Worm (Caenorhabditis elegans) whole organism, L3 larva: Measurements from ENCODE around the gene mpz-3.

Experiments
- R02D3.7 ChIP-seq: fragments of 150-350 bp; optimal IDR thresholded peaks from 2 replicates; lab custom pipeline; 2014; ENCODE audit warnings: missing biosample characterization, missing genetic modification characterization
- ceh-16 ChIP-seq: sonication (generic microtip); optimal IDR thresholded peaks from 2 replicates; lab custom pipeline; 2017; ENCODE audit warnings: missing biosample characterization, missing genetic modification characterization
- ceh-9 ChIP-seq: sonication (generic microtip); optimal IDR thresholded peaks from 2 replicates; lab custom pipeline; 2018; ENCODE audit warnings: missing biosample characterization, missing genetic modification characterization
- daf-12 ChIP-seq: fragments of 150-350 bp; optimal IDR thresholded peaks from 2 replicates; lab custom pipeline; 2014; ENCODE audit warnings: missing biosample characterization, missing genetic modification reagents, missing genetic modification characterization
- egl-27 ChIP-seq: sonication (generic microtip); optimal IDR thresholded peaks from 4 replicates; lab custom pipeline; 2017; ENCODE audit warnings: missing biosample characterization, missing genetic modification reagents, missing genetic modification characterization
- fkh-10 ChIP-seq: sonication (generic microtip); optimal IDR thresholded peaks from 2 replicates; lab custom pipeline; 2017; ENCODE audit warnings: missing biosample characterization, missing genetic modification reagents, missing genetic modification characterization
- lin-39 ChIP-seq: fragments of 150-350 bp; optimal IDR thresholded peaks from 2 replicates; lab custom pipeline; 2018; ENCODE audit warnings: missing biosample characterization, missing genetic modification reagents, missing genetic modification characterization
- nhr-11 ChIP-seq: fragments of 150-350 bp; optimal IDR thresholded peaks from 2 replicates; lab custom pipeline; 2014; ENCODE audit warnings: missing biosample characterization, missing genetic modification characterization
- nhr-12 ChIP-seq: fragments of 150-350 bp; optimal IDR thresholded peaks from 2 replicates; lab custom pipeline; 2014; ENCODE audit warnings: missing biosample characterization, missing genetic modification characterization
- nhr-23 ChIP-seq: fragments of 150-350 bp; optimal IDR thresholded peaks from 2 replicates; lab custom pipeline; 2014; ENCODE audit warnings: missing biosample characterization, missing genetic modification reagents, missing genetic modification characterization
- pqm-1 ChIP-seq: fragments of 150-350 bp; optimal IDR thresholded peaks from 2 replicates; lab custom pipeline; 2017; ENCODE audit warnings: missing biosample characterization, missing genetic modification characterization, inconsistent platforms
- sea-2 ChIP-seq: fragments of 150-350 bp; sonication (generic microtip); optimal IDR thresholded peaks from 4 replicates; lab custom pipeline; 2014; ENCODE audit warnings: missing biosample characterization, missing genetic modification reagents, missing genetic modification characterization
- zag-1 ChIP-seq: fragments of 150-350 bp; optimal IDR thresholded peaks from 2 replicates; lab custom pipeline; 2014; ENCODE audit warnings: missing biosample characterization, missing genetic modification characterization
- ztf-4 ChIP-seq: fragments of 150-350 bp; optimal IDR thresholded peaks from 2 replicates; lab custom pipeline; 2014; ENCODE audit warnings: missing biosample characterization, missing genetic modification characterization

ce11 chrII:6609315-6609842 lies 44.2 kb upstream of the mpz-3 start, which contains the start of gene epg-5:
- TF ChIP-seq nhr-12 (tag; lab: Kevin White, UChicago) (no peak), egl-27 (tag; lab: Kevin White, UChicago) (no peak), nhr-11 (no peak), lin-39 (tag; lab: Kevin White, UChicago) (no peak), ceh-9 (tag; lab: Kevin White, UChicago) (no peak), fkh-10 (GFP tag; lab: Kevin White, UChicago) (no peak), ztf-4 (tag; lab: Kevin White, UChicago) (no peak), nhr-23 (tag; lab: Kevin White, UChicago) (no peak), sea-2 (no peak), ceh-16 (tag; lab: Kevin White, UChicago) (no peak), pqm-1 (tag; lab: Kevin White, UChicago) (peak; percentile 47), daf-12 (tag; lab: Kevin White, UChicago) (no peak), R02D3.7 (tag; lab: Kevin White, UChicago) (no peak), zag-1 (no peak)
